Fruit fly (Drosophila melanogaster) whole organism, pupa: ENCODE measurements around the gene Usp16-45.

Source experiments
- CG13204 ChIP-seq: fragments of 200-800 bp; sonication (Bioruptor generic); optimal IDR thresholded peaks from 2 replicates; lab custom pipeline; 2018; ENCODE audit warnings: missing biosample characterization, mild to moderate bottlenecking, missing genetic modification characterization, moderate library complexity
- CG14655 ChIP-seq: fragments of 200-800 bp; sonication (Bioruptor generic); optimal IDR thresholded peaks from 3 replicates; lab custom pipeline; 2017; ENCODE audit warnings: mild to moderate bottlenecking, missing biosample characterization, missing genetic modification reagents, missing genetic modification characterization
- CG17806 ChIP-seq: fragments of 200-800 bp; sonication (Bioruptor generic); optimal IDR thresholded peaks from 2 replicates; lab custom pipeline; 2018; ENCODE audit warnings: missing biosample characterization, mild to moderate bottlenecking, missing genetic modification characterization, moderate library complexity
- CG32121 ChIP-seq: fragments of 200-800 bp; sonication (Bioruptor generic); IDR thresholded peaks from 2 replicates; pipeline ENCODE4 v1.3.6; 2022; ENCODE audit warnings: missing biosample characterization, missing genetic modification characterization
- CG34367 ChIP-seq: fragments of 200-800 bp; sonication (Bioruptor generic); optimal IDR thresholded peaks from 2 replicates; lab custom pipeline; 2018; ENCODE audit warnings: missing biosample characterization, mild to moderate bottlenecking, missing genetic modification characterization
- CG4496 ChIP-seq: fragments of 200-800 bp; sonication (Bioruptor generic); IDR thresholded peaks from 3 replicates; pipeline ENCODE4 v1.3.6; 2022; ENCODE audit warnings: missing biosample characterization, missing genetic modification characterization
- CG8301 ChIP-seq: fragments of 200-800 bp; sonication (Bioruptor generic); optimal IDR thresholded peaks from 2 replicates; lab custom pipeline; 2018; ENCODE audit warnings: missing biosample characterization, mild to moderate bottlenecking, missing genetic modification characterization
- EcR ChIP-seq: fragments of 200-800 bp; sonication (Bioruptor generic); optimal IDR thresholded peaks from 3 replicates; lab custom pipeline; 2019; ENCODE audit warnings: missing biosample characterization, missing genetic modification characterization, mild to moderate bottlenecking, moderate library complexity, missing genetic modification reagents
- Pif1B ChIP-seq: fragments of 200-800 bp; sonication (Bioruptor generic); optimal IDR thresholded peaks from 3 replicates; lab custom pipeline; 2016; ENCODE audit warnings: missing biosample characterization, missing genetic modification characterization
- gl ChIP-seq: fragments of 200-800 bp; sonication (Bioruptor generic); optimal IDR thresholded peaks from 2 replicates; lab custom pipeline; 2018; ENCODE audit warnings: missing biosample characterization, mild to moderate bottlenecking, missing genetic modification characterization

DNA sequence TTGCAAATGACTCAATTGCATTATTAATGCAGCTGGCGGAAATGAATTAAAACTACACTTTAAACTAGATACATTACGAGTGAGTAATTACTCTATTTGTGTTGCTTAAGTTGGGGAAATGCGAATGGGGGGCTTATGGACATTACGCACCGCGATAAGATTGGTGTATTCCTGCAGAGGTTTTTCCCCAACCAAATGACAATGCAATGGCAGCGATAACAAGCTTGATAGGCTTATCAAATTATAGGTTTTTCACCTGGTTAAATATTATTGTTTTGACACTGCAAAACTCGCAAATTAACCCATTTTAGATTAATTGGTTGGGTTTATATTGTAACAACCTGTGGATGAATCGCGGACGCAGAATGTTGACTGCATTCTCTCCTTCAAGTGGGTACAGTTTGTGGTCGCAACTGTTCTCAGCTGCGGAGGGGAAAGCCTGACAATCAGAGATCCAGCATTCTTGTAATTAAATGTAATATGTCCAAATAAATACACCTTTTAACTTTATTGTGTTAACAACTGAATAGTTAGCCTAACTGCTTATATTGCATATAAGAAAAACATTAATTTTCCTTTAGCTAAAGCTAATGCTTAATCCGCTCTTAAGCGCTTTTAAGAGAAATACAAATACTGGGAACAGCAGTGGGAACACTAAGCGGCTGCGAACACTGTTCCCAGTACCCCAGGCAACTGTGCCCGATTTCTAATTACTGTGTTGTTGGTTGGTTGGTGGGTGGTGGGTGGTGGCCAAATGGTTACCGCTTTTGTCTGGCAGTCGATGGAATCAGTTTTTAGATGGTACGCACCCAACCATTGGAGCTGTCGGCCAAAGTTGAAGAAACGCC, 11.5 kb downstream of the Usp16-45 start:
- no peak for TF ChIP-seq CG17806 (tag; lab: Kevin White, UChicago)
- no peak for TF ChIP-seq gl (tag; lab: Kevin White, UChicago)
- TF ChIP-seq CG8301: no peak
- TF ChIP-seq CG14655: no peak
- no peak for TF ChIP-seq EcR
- no peak for TF ChIP-seq CG32121
- no peak for TF ChIP-seq Pif1B
- no peak for TF ChIP-seq CG4496
- TF ChIP-seq CG34367 (tag; lab: Kevin White, UChicago): no peak
- TF ChIP-seq CG13204 (GFP tag; lab: Kevin White, UChicago): no peak
